Fruit fly (Drosophila melanogaster) whole organism, pupa: ENCODE data around the gene cmpy.

ENCODE experiments used
- CG10348 ChIP-seq: fragments of 200-800 bp; sonication (Bioruptor generic); IDR thresholded peaks from 2 replicates; pipeline ENCODE4 v1.3.6; 2022; ENCODE audit warnings: missing biosample characterization, missing genetic modification characterization
- CG12605 ChIP-seq: fragments of 200-800 bp; sonication (Bioruptor generic); IDR thresholded peaks from 2 replicates; pipeline ENCODE4 v1.3.6; 2022; ENCODE audit warnings: missing biosample characterization, missing genetic modification characterization
- CG13204 ChIP-seq: fragments of 200-800 bp; sonication (Bioruptor generic); optimal IDR thresholded peaks from 2 replicates; lab custom pipeline; 2018; ENCODE audit warnings: missing biosample characterization, mild to moderate bottlenecking, missing genetic modification characterization, moderate library complexity
- CG14655 ChIP-seq: fragments of 200-800 bp; sonication (Bioruptor generic); optimal IDR thresholded peaks from 3 replicates; lab custom pipeline; 2017; ENCODE audit warnings: mild to moderate bottlenecking, missing biosample characterization, missing genetic modification reagents, missing genetic modification characterization
- CG15710 ChIP-seq: fragments of 200-800 bp; sonication (Bioruptor generic); optimal IDR thresholded peaks from 2 replicates; lab custom pipeline; 2018; ENCODE audit warnings: missing biosample characterization, mild to moderate bottlenecking, missing genetic modification characterization, moderate library complexity
- CG17806 ChIP-seq: fragments of 200-800 bp; sonication (Bioruptor generic); optimal IDR thresholded peaks from 2 replicates; lab custom pipeline; 2018; ENCODE audit warnings: missing biosample characterization, mild to moderate bottlenecking, missing genetic modification characterization, moderate library complexity
- CG32121 ChIP-seq: fragments of 200-800 bp; sonication (Bioruptor generic); IDR thresholded peaks from 2 replicates; pipeline ENCODE4 v1.3.6; 2022; ENCODE audit warnings: missing biosample characterization, missing genetic modification characterization
- CG34367 ChIP-seq: fragments of 200-800 bp; sonication (Bioruptor generic); optimal IDR thresholded peaks from 2 replicates; lab custom pipeline; 2018; ENCODE audit warnings: missing biosample characterization, mild to moderate bottlenecking, missing genetic modification characterization
- CG4496 ChIP-seq: fragments of 200-800 bp; sonication (Bioruptor generic); IDR thresholded peaks from 3 replicates; pipeline ENCODE4 v1.3.6; 2022; ENCODE audit warnings: missing biosample characterization, missing genetic modification characterization
- CG8159 ChIP-seq: fragments of 200-800 bp; sonication (Bioruptor generic); optimal IDR thresholded peaks from 3 replicates; lab custom pipeline; 2018; ENCODE audit warnings: missing biosample characterization, mild to moderate bottlenecking, missing genetic modification characterization, moderate library complexity
- CG8301 ChIP-seq: fragments of 200-800 bp; sonication (Bioruptor generic); optimal IDR thresholded peaks from 2 replicates; lab custom pipeline; 2018; ENCODE audit warnings: missing biosample characterization, mild to moderate bottlenecking, missing genetic modification characterization
- CG9948 ChIP-seq: fragments of 200-800 bp; sonication (Bioruptor generic); optimal IDR thresholded peaks from 2 replicates; lab custom pipeline; 2018; ENCODE audit warnings: missing biosample characterization, mild to moderate bottlenecking, missing genetic modification characterization, moderate library complexity
- D1 ChIP-seq: fragments of 200-800 bp; sonication (Bioruptor generic); optimal IDR thresholded peaks from 2 replicates; lab custom pipeline; 2018; ENCODE audit warnings: missing biosample characterization, mild to moderate bottlenecking, missing genetic modification characterization, moderate library complexity
- EcR ChIP-seq: fragments of 200-800 bp; sonication (Bioruptor generic); optimal IDR thresholded peaks from 3 replicates; lab custom pipeline; 2019; ENCODE audit warnings: missing biosample characterization, missing genetic modification characterization, mild to moderate bottlenecking, moderate library complexity, missing genetic modification reagents
- Ets98B ChIP-seq: fragments of 200-800 bp; sonication (Bioruptor generic); IDR thresholded peaks from 2 replicates; pipeline ENCODE4 v1.3.6; 2022; ENCODE audit warnings: missing biosample characterization, missing genetic modification characterization
- Pif1A ChIP-seq: fragments of 200-800 bp; sonication (Bioruptor generic); optimal IDR thresholded peaks from 3 replicates; lab custom pipeline; 2016; ENCODE audit warnings: missing biosample characterization, missing genetic modification characterization
- Pif1B ChIP-seq: fragments of 200-800 bp; sonication (Bioruptor generic); optimal IDR thresholded peaks from 3 replicates; lab custom pipeline; 2016; ENCODE audit warnings: missing biosample characterization, missing genetic modification characterization
- Snoo ChIP-seq: fragments of 200-800 bp; sonication (Bioruptor generic); optimal IDR thresholded peaks from 3 replicates; lab custom pipeline; 2017; ENCODE audit warnings: missing biosample characterization, mild to moderate bottlenecking, missing genetic modification characterization, inconsistent platforms
- fd96Ca ChIP-seq: fragments of 200-800 bp; sonication (Bioruptor generic); IDR thresholded peaks from 3 replicates; pipeline ENCODE4 v1.3.6; 2022; ENCODE audit warnings: missing biosample characterization, missing genetic modification characterization
- gl ChIP-seq: fragments of 200-800 bp; sonication (Bioruptor generic); optimal IDR thresholded peaks from 2 replicates; lab custom pipeline; 2018; ENCODE audit warnings: missing biosample characterization, mild to moderate bottlenecking, missing genetic modification characterization
- rn ChIP-seq: fragments of 200-800 bp; sonication (Bioruptor generic); IDR thresholded peaks from 2 replicates; pipeline ENCODE4 v1.3.6; 2022; ENCODE audit warnings: missing biosample characterization, missing genetic modification characterization

The cmpy gene

dm6 chr3L:20713800-20714199 lies 5.2 kb downstream of the cmpy start, which contains the start of gene CG34260:
Gene CG34260, plus strand, starts transcription at chr3L:20714100.
- TF ChIP-seq gl (tag; lab: Kevin White, UChicago) (no peak), CG15710 (tag; lab: Kevin White, UChicago) (no peak), Ets98B (GFP tag; lab: Robert Waterston, UW) (no peak)

dm6 chr3L:20711397-20711796 lies 7.6 kb downstream of the cmpy start:
- TF ChIP-seq Pif1B (GFP tag; lab: Kevin White, UChicago) (no peak), CG14655 (peak; percentile 11), D1 (peak; percentile 39)

dm6 chr3L:20710475-20711177 lies 8.4 kb downstream of the cmpy start:
- TF ChIP-seq Pif1B (GFP tag; lab: Kevin White, UChicago) (no peak), CG9948 (tag; lab: Kevin White, UChicago) (no peak), CG10348 (GFP tag; lab: Robert Waterston, UW) (no peak), CG8301 (tag; lab: Kevin White, UChicago) (no peak), EcR (no peak), CG32121 (no peak), fd96Ca (GFP tag; lab: Robert Waterston, UW) (no peak), CG14655 (no peak), CG8159 (no peak), CG13204 (no peak), rn (GFP tag; lab: Robert Waterston, UW) (no peak), Ets98B (GFP tag; lab: Robert Waterston, UW) (no peak), gl (tag; lab: Kevin White, UChicago) (no peak)

dm6 chr3L:20707217-20707616 lies 11.8 kb downstream of the cmpy start:
- TF ChIP-seq Ets98B (GFP tag; lab: Robert Waterston, UW) (no peak), CG8159 (peak; percentile 40)
- TF ChIP-seq, all 21 proteins: peak for 1

- no peak for TF ChIP-seq CG4496 (GFP tag; lab: Robert Waterston, UW)
- no peak for TF ChIP-seq CG12605
- peak; percentile 8 for TF ChIP-seq CG14655
- TF ChIP-seq CG8159 = no peak
Measured at dm6 chr3L:20700660-20701059, 18.3 kb downstream of the cmpy start.

- TF ChIP-seq CG32121 (no peak), CG12605 (no peak), Snoo (tag; lab: Kevin White, UChicago) (no peak), EcR (no peak), Pif1B (GFP tag; lab: Kevin White, UChicago) (no peak), CG9948 (tag; lab: Kevin White, UChicago) (no peak), CG8159 (no peak), CG17806 (no peak), D1 (no peak), rn (GFP tag; lab: Robert Waterston, UW) (no peak), gl (tag; lab: Kevin White, UChicago) (no peak), CG8301 (tag; lab: Kevin White, UChicago) (no peak), CG34367 (tag; lab: Kevin White, UChicago) (no peak), Ets98B (GFP tag; lab: Robert Waterston, UW) (no peak), Pif1A (GFP tag; lab: Kevin White, UChicago) (no peak), CG14655 (no peak), CG10348 (GFP tag; lab: Robert Waterston, UW) (no peak), fd96Ca (GFP tag; lab: Robert Waterston, UW) (no peak), CG15710 (tag; lab: Kevin White, UChicago) (no peak), CG4496 (GFP tag; lab: Robert Waterston, UW) (no peak)
- TF ChIP-seq, all 21 proteins: peak for 0
Measured at dm6 chr3L:20697166-20697791, 21.7 kb downstream of the cmpy start.

- no peak for TF ChIP-seq CG13204
- no peak for TF ChIP-seq Snoo (tag; lab: Kevin White, UChicago)
- no peak for TF ChIP-seq CG15710 (tag; lab: Kevin White, UChicago)
- no peak for TF ChIP-seq CG17806
- no peak for TF ChIP-seq gl (tag; lab: Kevin White, UChicago)
- no peak for TF ChIP-seq Pif1B (GFP tag; lab: Kevin White, UChicago)
- no peak for TF ChIP-seq CG14655
- no peak for TF ChIP-seq Pif1A (GFP tag; lab: Kevin White, UChicago)
- no peak for TF ChIP-seq CG9948 (tag; lab: Kevin White, UChicago)
- TF ChIP-seq Ets98B (GFP tag; lab: Robert Waterston, UW) = no peak
- no peak for TF ChIP-seq CG10348 (GFP tag; lab: Robert Waterston, UW)
- no peak for TF ChIP-seq EcR
- TF ChIP-seq D1 = no peak
- no peak for TF ChIP-seq rn (GFP tag; lab: Robert Waterston, UW)
- no peak for TF ChIP-seq CG32121
- TF ChIP-seq CG12605 = no peak
- TF ChIP-seq CG8159 = no peak
- no peak for TF ChIP-seq fd96Ca (GFP tag; lab: Robert Waterston, UW)
- no peak for TF ChIP-seq CG4496 (GFP tag; lab: Robert Waterston, UW)
Measured at dm6 chr3L:20696494-20696893, 22.5 kb downstream of the cmpy start.
